Worm (Caenorhabditis elegans) whole organism, L4/young adult: ENCODE data around the gene F40A3.4.
A peak's percentile ranks its signal among the peaks of the same experiment; 100 is the strongest.

Experiments
- W03F9.2 ChIP-seq: fragments of 150-350 bp; optimal IDR thresholded peaks from 2 replicates; lab custom pipeline; 2014; ENCODE audit warnings: missing biosample characterization, missing genetic modification characterization
- him-1 ChIP-seq: sonication (generic microtip); optimal IDR thresholded peaks from 2 replicates; lab custom pipeline; 2016; ENCODE audit warnings: missing genotype, missing genetic modification reagents, missing genetic modification characterization, missing compliant biosample characterization

- TF ChIP-seq W03F9.2 (tag; lab: Kevin White, UChicago) (peak; percentile 31), him-1 (tag; lab: Kevin White, UChicago) (no peak)
Observed at ce11 chrV:7854603-7855002, 21.0 kb upstream of the F40A3.4 start, which contains the start of the genes C37C3.9 and C37C3.18.
